Fruit fly (Drosophila melanogaster) whole organism, embryonic: Measurements from ENCODE around the gene CG46397.
A peak's percentile ranks its signal among the peaks of the same experiment; 100 is the strongest.

Source experiments
- ATbp ChIP-seq: fragments of 200-800 bp; sonication (Bioruptor generic); optimal IDR thresholded peaks from 2 replicates; lab custom pipeline; 2017; ENCODE audit warnings: missing biosample characterization, mild to moderate bottlenecking, missing genetic modification characterization, missing genetic modification reagents
- Abd-B ChIP-seq: fragments of 200-800 bp; sonication (Bioruptor generic); optimal IDR thresholded peaks from 2 replicates; lab custom pipeline; 2018; ENCODE audit warnings: missing biosample characterization, mild to moderate bottlenecking, missing genetic modification characterization, moderate library complexity
- CG10274 ChIP-seq: fragments of 200-800 bp; sonication (Bioruptor generic); optimal IDR thresholded peaks from 3 replicates; lab custom pipeline; 2017; ENCODE audit warnings: missing biosample characterization, mild to moderate bottlenecking, missing genetic modification characterization
- CG10543 ChIP-seq: fragments of 200-800 bp; sonication (Bioruptor generic); optimal IDR thresholded peaks from 3 replicates; lab custom pipeline; 2017; ENCODE audit warnings: missing biosample characterization, mild to moderate bottlenecking, missing genetic modification characterization, moderate library complexity
- CG11504 ChIP-seq: fragments of 200-800 bp; sonication (Bioruptor generic); optimal IDR thresholded peaks from 3 replicates; lab custom pipeline; 2019; ENCODE audit warnings: missing biosample characterization, mild to moderate bottlenecking, missing genetic modification characterization, moderate library complexity
- CG13296 ChIP-seq: fragments of 200-800 bp; sonication (Bioruptor generic); optimal IDR thresholded peaks from 3 replicates; lab custom pipeline; 2018; ENCODE audit warnings: missing biosample characterization, mild to moderate bottlenecking, missing genetic modification characterization
- CG13775 ChIP-seq: fragments of 200-800 bp; sonication (Bioruptor generic); optimal IDR thresholded peaks from 3 replicates; lab custom pipeline; 2017; ENCODE audit warnings: missing biosample characterization, mild to moderate bottlenecking, missing genetic modification characterization
- CG13894 ChIP-seq: fragments of 200-800 bp; sonication (Bioruptor generic); optimal IDR thresholded peaks from 3 replicates; lab custom pipeline; 2018; ENCODE audit warnings: missing biosample characterization, mild to moderate bottlenecking, missing genetic modification characterization, moderate library complexity
- CG17328 ChIP-seq: fragments of 200-800 bp; sonication (Bioruptor generic); IDR thresholded peaks from 2 replicates; pipeline ENCODE4 v1.3.6; 2022; ENCODE audit warnings: missing biosample characterization, missing genetic modification characterization
- CG17802 ChIP-seq: fragments of 200-800 bp; sonication (Bioruptor generic); optimal IDR thresholded peaks from 2 replicates; lab custom pipeline; 2018; ENCODE audit warnings: missing biosample characterization, mild to moderate bottlenecking, missing genetic modification characterization, moderate library complexity
- CG18599 ChIP-seq: fragments of 200-800 bp; sonication (Bioruptor generic); optimal IDR thresholded peaks from 3 replicates; lab custom pipeline; 2017; ENCODE audit warnings: missing biosample characterization, missing genetic modification characterization, mild to moderate bottlenecking, moderate library complexity, missing genetic modification reagents
- CG18619 ChIP-seq: fragments of 200-800 bp; sonication (Bioruptor generic); optimal IDR thresholded peaks from 3 replicates; lab custom pipeline; 2017; ENCODE audit warnings: missing biosample characterization, mild to moderate bottlenecking, missing genetic modification characterization
- CG2678 ChIP-seq: fragments of 200-800 bp; sonication (Bioruptor generic); optimal IDR thresholded peaks from 3 replicates; lab custom pipeline; 2019; ENCODE audit warnings: missing biosample characterization, mild to moderate bottlenecking, missing genetic modification characterization, moderate library complexity
- CG2712 ChIP-seq: fragments of 200-800 bp; optimal IDR thresholded peaks from 3 replicates; lab custom pipeline; 2019; ENCODE audit warnings: missing biosample characterization, mild to moderate bottlenecking, missing genetic modification characterization, moderate library complexity
- CG2889 ChIP-seq: fragments of 200-800 bp; sonication (Bioruptor generic); IDR thresholded peaks from 3 replicates; pipeline ENCODE4 v1.3.6; 2022; ENCODE audit warnings: missing biosample characterization, missing genetic modification characterization
- CG34376 ChIP-seq: fragments of 200-800 bp; sonication (Bioruptor generic); optimal IDR thresholded peaks from 2 replicates; lab custom pipeline; 2018; ENCODE audit warnings: missing biosample characterization, mild to moderate bottlenecking, missing genetic modification characterization
- CG4404 ChIP-seq: fragments of 200-800 bp; sonication (Bioruptor generic); IDR thresholded peaks from 2 replicates; pipeline ENCODE4 v1.3.6; 2022; ENCODE audit warnings: missing biosample characterization, missing genetic modification characterization
- CG6765 ChIP-seq: fragments of 200-800 bp; sonication (Bioruptor generic); optimal IDR thresholded peaks from 3 replicates; lab custom pipeline; 2017; ENCODE audit warnings: missing biosample characterization, mild to moderate bottlenecking, missing genetic modification characterization
- CG8290 ChIP-seq, 3 experiments: fragments of 200-800 bp; sonication (Bioruptor generic); optimal IDR thresholded peaks; 2 replicates each; lab custom pipeline; 2016 to 2019; ENCODE audit warnings: missing biosample characterization in 3 of 3, missing genetic modification characterization in 3 of 3, mild to moderate bottlenecking in 2 of 3, moderate library complexity in 1 of 3
- Dbx ChIP-seq: fragments of 200-800 bp; sonication (Bioruptor generic); IDR thresholded peaks from 3 replicates; pipeline ENCODE4 v1.3.6; 2022; ENCODE audit warnings: missing biosample characterization, missing genetic modification characterization
- Dfd ChIP-seq, 2 experiments: fragments of >200 bp; optimal IDR thresholded peaks; 2 replicates each; lab custom pipeline; 2017; ENCODE audit warnings: missing biosample characterization in 2 of 2, missing genetic modification characterization in 2 of 2
- Dref ChIP-seq: fragments of 200-800 bp; sonication (Bioruptor generic); IDR thresholded peaks from 2 replicates; pipeline ENCODE4 v1.3.6; 2022; ENCODE audit warnings: missing biosample characterization, missing genetic modification characterization
- Hand ChIP-seq: fragments of 200-800 bp; sonication (Bioruptor generic); optimal IDR thresholded peaks from 2 replicates; lab custom pipeline; 2017; ENCODE audit warnings: mild to moderate bottlenecking, missing biosample characterization, missing genetic modification reagents, missing genetic modification characterization
- Med ChIP-seq: fragments of 200-800 bp; sonication (Bioruptor generic); peaks from one replicate; lab custom pipeline; 2016; ENCODE audit warnings: missing biosample characterization, missing genetic modification characterization, mild to moderate bottlenecking, inconsistent platforms, moderate library complexity
- Meics ChIP-seq: fragments of 200-800 bp; sonication (Bioruptor generic); optimal IDR thresholded peaks from 2 replicates; lab custom pipeline; 2017; ENCODE audit warnings: missing biosample characterization, mild to moderate bottlenecking, missing genetic modification characterization
- Pdp1 ChIP-seq, 2 experiments: fragments of 200-800 bp; sonication (Bioruptor generic); optimal IDR thresholded peaks; 3 replicates each; lab custom pipeline; 2016; ENCODE audit warnings: missing biosample characterization in 2 of 2, missing genetic modification characterization in 2 of 2, mild to moderate bottlenecking in 1 of 2, moderate library complexity in 1 of 2
- TFAM ChIP-seq: fragments of 200-800 bp; sonication (Bioruptor generic); optimal IDR thresholded peaks from 2 replicates; lab custom pipeline; 2017; ENCODE audit warnings: missing biosample characterization, missing genetic modification characterization, inconsistent platforms
- abd-A ChIP-seq: fragments of 200-800 bp; sonication (Bioruptor generic); optimal IDR thresholded peaks from 3 replicates; lab custom pipeline; 2019; ENCODE audit warnings: missing biosample characterization, mild to moderate bottlenecking, missing genetic modification characterization, moderate library complexity
- amos ChIP-seq: fragments of 200-800 bp; sonication (Bioruptor generic); IDR thresholded peaks from 2 replicates; pipeline ENCODE4 v1.3.6; 2022; ENCODE audit warnings: missing biosample characterization, missing genetic modification characterization; ENCODE audit not compliant: partially characterized antibody
- bab2 ChIP-seq: fragments of 200-800 bp; sonication (Bioruptor generic); optimal IDR thresholded peaks from 2 replicates; lab custom pipeline; 2016; ENCODE audit warnings: missing biosample characterization, missing genetic modification characterization
- br ChIP-seq: fragments of >200 bp; optimal IDR thresholded peaks from 2 replicates; lab custom pipeline; 2017
- chm ChIP-seq: fragments of 200-800 bp; sonication (Bioruptor generic); IDR thresholded peaks from 2 replicates; pipeline ENCODE4 v1.3.6; 2022; ENCODE audit warnings: missing biosample characterization, missing genetic modification characterization
- ci ChIP-seq: fragments of 200-800 bp; sonication (Bioruptor generic); IDR thresholded peaks from 3 replicates; pipeline ENCODE4 v1.3.6; 2022; ENCODE audit warnings: missing biosample characterization, missing genetic modification characterization
- exex ChIP-seq: fragments of 200-800 bp; sonication (Bioruptor generic); optimal IDR thresholded peaks from 4 replicates; lab custom pipeline; 2018; ENCODE audit warnings: missing biosample characterization, mild to moderate bottlenecking, missing genetic modification characterization, moderate library complexity
- gcm2 ChIP-seq: fragments of 200-800 bp; sonication (Bioruptor generic); optimal IDR thresholded peaks from 2 replicates; lab custom pipeline; 2016; ENCODE audit warnings: missing biosample characterization, missing genetic modification characterization
- gem ChIP-seq: fragments of 200-800 bp; sonication (Bioruptor generic); optimal IDR thresholded peaks from 2 replicates; lab custom pipeline; 2019; ENCODE audit warnings: missing biosample characterization, mild to moderate bottlenecking, missing genetic modification characterization, moderate library complexity
- grau ChIP-seq: fragments of 200-800 bp; optimal IDR thresholded peaks from 3 replicates; lab custom pipeline; 2019; ENCODE audit warnings: missing biosample characterization, mild to moderate bottlenecking, missing genetic modification characterization, moderate library complexity
- grn ChIP-seq: fragments of 200-800 bp; sonication (Bioruptor generic); optimal IDR thresholded peaks from 3 replicates; lab custom pipeline; 2017; ENCODE audit warnings: missing biosample characterization, missing genetic modification characterization
- gt ChIP-seq: fragments of 200-800 bp; sonication (Bioruptor generic); IDR thresholded peaks from 2 replicates; pipeline ENCODE4 v1.3.6; 2022; ENCODE audit warnings: missing biosample characterization, missing genetic modification characterization
- lab ChIP-seq: fragments of 200-800 bp; sonication (Bioruptor generic); optimal IDR thresholded peaks from 3 replicates; lab custom pipeline; 2017; ENCODE audit warnings: missing biosample characterization, missing genetic modification characterization, mild to moderate bottlenecking, moderate library complexity, missing genetic modification reagents
- nau ChIP-seq: fragments of 200-800 bp; sonication (Bioruptor generic); optimal IDR thresholded peaks from 3 replicates; lab custom pipeline; 2017; ENCODE audit warnings: missing biosample characterization, mild to moderate bottlenecking, missing genetic modification characterization, missing genetic modification reagents
- nom ChIP-seq: fragments of 200-800 bp; sonication (Bioruptor generic); optimal IDR thresholded peaks from 2 replicates; lab custom pipeline; 2017; ENCODE audit warnings: missing biosample characterization, missing genetic modification characterization, mild to moderate bottlenecking, moderate library complexity, missing genetic modification reagents
- pho ChIP-seq: fragments of 200-800 bp; sonication (Bioruptor generic); optimal IDR thresholded peaks from 2 replicates; lab custom pipeline; 2016; ENCODE audit warnings: missing biosample characterization, missing genetic modification characterization
- sd ChIP-seq: fragments of 200-800 bp; sonication (Bioruptor generic); optimal IDR thresholded peaks from 3 replicates; lab custom pipeline; 2018; ENCODE audit warnings: missing biosample characterization, mild to moderate bottlenecking, missing genetic modification characterization, moderate library complexity
- sens ChIP-seq: fragments of 200-800 bp; sonication (Bioruptor generic); peaks from one replicate; lab custom pipeline; 2016; ENCODE audit warnings: missing biosample characterization, missing genetic modification characterization
- sim ChIP-seq: fragments of 200-800 bp; sonication (Bioruptor generic); IDR thresholded peaks from 2 replicates; pipeline ENCODE4 v1.3.6; 2022; ENCODE audit warnings: missing biosample characterization, missing genetic modification characterization
- sug ChIP-seq: fragments of 200-800 bp; optimal IDR thresholded peaks from 2 replicates; lab custom pipeline; 2019; ENCODE audit warnings: missing biosample characterization, mild to moderate bottlenecking, missing genetic modification characterization, moderate library complexity

CG46397 gene

dm6 chr2L:8940680-8941079 is 6.4 kb upstream of the CG46397 start:
- TF ChIP-seq exex (tag; lab: Kevin White, UChicago) (peak; percentile 90), CG2712 (tag; lab: Kevin White, UChicago) (no peak), CG34376 (GFP tag; lab: Kevin White, UChicago) (peak; percentile 8), gcm2 (GFP tag; lab: Kevin White, UChicago) (no peak), sug (peak; percentile 77), grn (GFP tag; lab: Kevin White, UChicago) (peak; percentile 42), CG2678 (tag; lab: Kevin White, UChicago) (peak; percentile 6), TFAM (GFP tag; lab: Kevin White, UChicago) (no peak), CG8290 (GFP tag; optimal IDR thresholded peaks at IDR 0.05; lab: Kevin White, UChicago) (no peak), CG8290 (tag; optimal IDR thresholded peaks at IDR 0.05; lab: Kevin White, UChicago) (no peak), CG17802 (tag; lab: Kevin White, UChicago) (no peak)

- TF ChIP-seq CG13775 (no peak), CG10274 (GFP tag; lab: Kevin White, UChicago) (no peak), lab (peak; percentile 19), Dref (no peak), CG17328 (GFP tag; lab: Robert Waterston, UW) (no peak), CG13894 (tag; lab: Kevin White, UChicago) (no peak), CG4404 (no peak), CG18599 (GFP tag; lab: Kevin White, UChicago) (peak; percentile 26), Dfd (GFP tag; optimal IDR thresholded peaks at IDR 0.05; lab: Kevin White, UChicago) (no peak), gem (tag; lab: Kevin White, UChicago) (peak; percentile 9), CG6765 (GFP tag; lab: Kevin White, UChicago) (peak; percentile 12), bab2 (no peak), ci (GFP tag; lab: Robert Waterston, UW) (no peak), CG2889 (no peak), ATbp (GFP tag; lab: Kevin White, UChicago) (no peak), CG11504 (peak; percentile 5), gt (no peak), nom (no peak), exex (tag; lab: Kevin White, UChicago) (peak; percentile 73), sd (tag; lab: Kevin White, UChicago) (peak; percentile 20), Abd-B (GFP tag; lab: Kevin White, UChicago) (no peak), CG2678 (tag; lab: Kevin White, UChicago) (peak; percentile 14), sens (GFP tag; lab: Kevin White, UChicago) (peak; percentile 33), nau (no peak), Meics (no peak), pho (GFP tag; lab: Kevin White, UChicago) (no peak), sim (GFP tag; lab: Robert Waterston, UW) (no peak), CG13296 (GFP tag; lab: Kevin White, UChicago) (peak; percentile 32), CG10543 (GFP tag; lab: Kevin White, UChicago) (peak; percentile 24), Hand (GFP tag; lab: Kevin White, UChicago) (peak; percentile 19), br (no peak), CG34376 (GFP tag; lab: Kevin White, UChicago) (peak; percentile 74), abd-A (tag; lab: Kevin White, UChicago) (no peak), grau (peak; percentile 27), sug (peak; percentile 54), amos (GFP tag; lab: Robert Waterston, UW) (no peak), CG18619 (GFP tag; lab: Kevin White, UChicago) (no peak), Dbx (GFP tag; lab: Robert Waterston, UW) (no peak), Med (GFP tag; lab: Kevin White, UChicago) (peak; percentile 49), Pdp1 (GFP tag; optimal IDR thresholded peaks at IDR 0.05; lab: Kevin White, UChicago) (peak in 1 of 2 experiments; percentile 50), chm (GFP tag; lab: Robert Waterston, UW) (no peak)
These were observed 5.2 kb upstream of the CG46397 start, which contains the start of gene Argl for dm6 chr2L:8941736-8942337. Argl (minus strand) TSS chr2L:8942105.
